Worm (Caenorhabditis elegans) whole organism, L1 larva: ENCODE measurements around the gene F56D2.8.
A peak's percentile ranks its signal among the peaks of the same experiment; 100 is the strongest.

Experiments used
- C04F5.9 ChIP-seq: sonication (generic microtip); optimal IDR thresholded peaks from 2 replicates; lab custom pipeline; 2016; ENCODE audit warnings: missing genetic modification characterization, missing compliant biosample characterization
- C34B4.2 ChIP-seq: sonication (generic microtip); optimal IDR thresholded peaks from 2 replicates; lab custom pipeline; 2017; ENCODE audit warnings: mild to moderate bottlenecking, missing genetic modification characterization, missing compliant biosample characterization
- Y116A8C.19 ChIP-seq: sonication (generic microtip); optimal IDR thresholded peaks from 2 replicates; lab custom pipeline; 2016; ENCODE audit warnings: missing compliant biosample characterization, missing genetic modification characterization, borderline replicate concordance
- aha-1 ChIP-seq: fragments of 150-350 bp; optimal IDR thresholded peaks from 2 replicates; lab custom pipeline; 2014; ENCODE audit warnings: missing biosample characterization, missing genetic modification characterization
- alr-1 ChIP-seq: fragments of 200-800 bp; sonication (Bioruptor generic); optimal IDR thresholded peaks from 2 replicates; lab custom pipeline; 2018; ENCODE audit warnings: borderline replicate concordance, mild to moderate bottlenecking, missing genetic modification characterization, missing compliant biosample characterization
- aly-2 ChIP-seq: fragments of 150-350 bp; optimal IDR thresholded peaks from 2 replicates; lab custom pipeline; 2014; ENCODE audit warnings: missing biosample characterization, missing genetic modification characterization
- ceh-82 ChIP-seq, 3 experiments: fragments of 150-350 bp in 1 of 3; sonication (generic microtip) in 2 of 3; optimal IDR thresholded peaks; 2 replicates each; lab custom pipeline; 2014 to 2017; ENCODE audit warnings: missing biosample characterization in 3 of 3, missing genetic modification characterization in 3 of 3
- ceh-90 ChIP-seq: sonication (generic microtip); optimal IDR thresholded peaks from 2 replicates; lab custom pipeline; 2016; ENCODE audit warnings: missing genetic modification characterization, missing compliant biosample characterization
- ces-1 ChIP-seq: fragments of 150-350 bp; optimal IDR thresholded peaks from 2 replicates; lab custom pipeline; 2014; ENCODE audit warnings: missing biosample characterization, missing genetic modification reagents, missing genetic modification characterization
- dsc-1 ChIP-seq: sonication (generic microtip); optimal IDR thresholded peaks from 2 replicates; lab custom pipeline; 2016; ENCODE audit warnings: mild to moderate bottlenecking, missing genetic modification characterization, missing compliant biosample characterization
- efl-1 ChIP-seq, 4 experiments: fragments of 150-350 bp; optimal IDR thresholded peaks in 3 of 4; peaks in 1 of 4; 1 replicate in 1 of 4; 2 replicates in 3 of 4; lab custom pipeline; 2014; ENCODE audit warnings: missing biosample characterization in 2 of 4, missing genetic modification characterization in 2 of 4, missing genetic modification reagents in 2 of 4
- egl-27 ChIP-seq, 2 experiments: fragments of 150-350 bp in 1 of 2; sonication (generic microtip); optimal IDR thresholded peaks; 3 replicates each; lab custom pipeline; 2017 to 2018; ENCODE audit warnings: missing biosample characterization in 2 of 2, missing genetic modification characterization in 2 of 2, missing genetic modification reagents in 2 of 2
- elt-2 ChIP-seq: sonication (generic microtip); optimal IDR thresholded peaks from 2 replicates; lab custom pipeline; 2016; ENCODE audit warnings: missing genetic modification characterization, mild to moderate bottlenecking, inconsistent platforms, missing compliant biosample characterization, missing genetic modification reagents
- elt-3 ChIP-seq, 6 experiments: fragments of 150-350 bp in 1 of 6; sonication (generic microtip); optimal IDR thresholded peaks; 2 replicates each; lab custom pipeline; 2017 to 2018; ENCODE audit warnings: missing biosample characterization in 6 of 6, missing genetic modification characterization in 6 of 6, inconsistent platforms in 1 of 6
- ets-5 ChIP-seq: fragments of 200-800 bp; sonication (Bioruptor generic); IDR thresholded peaks from 2 replicates; pipeline ENCODE4 v1.3.6; 2022; ENCODE audit warnings: missing genetic modification characterization, missing compliant biosample characterization
- fkh-4 ChIP-seq: sonication (generic microtip); optimal IDR thresholded peaks from 2 replicates; lab custom pipeline; 2016; ENCODE audit warnings: missing compliant biosample characterization, missing genetic modification characterization, borderline replicate concordance
- fkh-8 ChIP-seq: sonication (generic microtip); optimal IDR thresholded peaks from 2 replicates; lab custom pipeline; 2016; ENCODE audit warnings: mild to moderate bottlenecking, missing genetic modification characterization, missing compliant biosample characterization
- fos-1 ChIP-seq: fragments of 150-350 bp; optimal IDR thresholded peaks from 2 replicates; lab custom pipeline; 2014; ENCODE audit warnings: missing biosample characterization, missing genetic modification characterization
- hpl-2 ChIP-seq: fragments of 150-350 bp; optimal IDR thresholded peaks from 2 replicates; lab custom pipeline; 2014; ENCODE audit warnings: missing biosample characterization, missing genetic modification reagents, missing genetic modification characterization
- irx-1 ChIP-seq: sonication (generic microtip); optimal IDR thresholded peaks from 2 replicates; lab custom pipeline; 2016; ENCODE audit warnings: missing genetic modification characterization, missing compliant biosample characterization
- jun-1 ChIP-seq: fragments of 150-350 bp; optimal IDR thresholded peaks from 2 replicates; lab custom pipeline; 2014; ENCODE audit warnings: missing biosample characterization, missing genetic modification reagents, missing genetic modification characterization
- lin-13 ChIP-seq: fragments of 150-350 bp; optimal IDR thresholded peaks from 2 replicates; lab custom pipeline; 2014; ENCODE audit warnings: missing biosample characterization, missing genetic modification reagents, missing genetic modification characterization
- lin-14 ChIP-seq: fragments of 200-800 bp; sonication (Bioruptor generic); optimal IDR thresholded peaks from 2 replicates; lab custom pipeline; 2018; ENCODE audit warnings: mild to moderate bottlenecking, missing genetic modification characterization, moderate library complexity, missing compliant biosample characterization
- lin-35 ChIP-seq, 2 experiments: fragments of 150-350 bp; optimal IDR thresholded peaks; 2 replicates each; lab custom pipeline; 2014; ENCODE audit warnings: missing biosample characterization in 2 of 2, missing genetic modification characterization in 2 of 2, missing genetic modification reagents in 2 of 2
- lir-3 ChIP-seq: sonication (generic microtip); optimal IDR thresholded peaks from 2 replicates; lab custom pipeline; 2016; ENCODE audit warnings: mild to moderate bottlenecking, missing genetic modification characterization, moderate library complexity, missing compliant biosample characterization; ENCODE audit not compliant: poor library complexity
- lsy-2 ChIP-seq, 2 experiments: fragments of 150-350 bp; optimal IDR thresholded peaks; 2 replicates each; lab custom pipeline; 2014; ENCODE audit warnings: missing biosample characterization in 2 of 2, missing genetic modification characterization in 2 of 2
- mef-2 ChIP-seq: fragments of 150-350 bp; optimal IDR thresholded peaks from 2 replicates; lab custom pipeline; 2014; ENCODE audit warnings: missing biosample characterization, missing genetic modification characterization
- nhr-237 ChIP-seq: fragments of 150-350 bp; optimal IDR thresholded peaks from 2 replicates; lab custom pipeline; 2014; ENCODE audit warnings: missing biosample characterization, missing genetic modification characterization
- nhr-47 ChIP-seq: sonication (generic microtip); optimal IDR thresholded peaks from 2 replicates; lab custom pipeline; 2016; ENCODE audit warnings: mild to moderate bottlenecking, missing genetic modification characterization, moderate library complexity, missing compliant biosample characterization
- nhr-71 ChIP-seq: sonication (generic microtip); optimal IDR thresholded peaks from 2 replicates; lab custom pipeline; 2016; ENCODE audit warnings: mild to moderate bottlenecking, missing genetic modification characterization, moderate library complexity, missing compliant biosample characterization
- nhr-77 ChIP-seq: fragments of 150-350 bp; optimal IDR thresholded peaks from 2 replicates; lab custom pipeline; 2014; ENCODE audit warnings: missing biosample characterization, missing genetic modification characterization
- nhr-84 ChIP-seq: sonication (generic microtip); optimal IDR thresholded peaks from 2 replicates; lab custom pipeline; 2017; ENCODE audit warnings: missing biosample characterization, missing genetic modification characterization
- nhr-85 ChIP-seq: sonication (generic microtip); peaks from one replicate; lab custom pipeline; 2016; ENCODE audit warnings: missing genetic modification characterization, inconsistent platforms, missing compliant biosample characterization
- nhr-90 ChIP-seq: sonication (generic microtip); optimal IDR thresholded peaks from 2 replicates; lab custom pipeline; 2016; ENCODE audit warnings: mild to moderate bottlenecking, missing genetic modification characterization, missing compliant biosample characterization; ENCODE audit not compliant: poor library complexity
- pag-3 ChIP-seq: sonication (generic microtip); optimal IDR thresholded peaks from 2 replicates; lab custom pipeline; 2017; ENCODE audit warnings: missing genetic modification characterization, mild to moderate bottlenecking, missing compliant biosample characterization, antibody characterized with exemption, borderline replicate concordance; ENCODE audit not compliant: insufficient read depth
- rnt-1 ChIP-seq: sonication (generic microtip); optimal IDR thresholded peaks from 2 replicates; lab custom pipeline; 2016; ENCODE audit warnings: mild to moderate bottlenecking, missing genetic modification characterization, moderate library complexity, missing compliant biosample characterization
- skn-1 ChIP-seq: fragments of 150-350 bp; optimal IDR thresholded peaks from 2 replicates; lab custom pipeline; 2014; ENCODE audit warnings: missing biosample characterization, missing genetic modification characterization
- snu-23 ChIP-seq: sonication (generic microtip); optimal IDR thresholded peaks from 2 replicates; lab custom pipeline; 2016; ENCODE audit warnings: missing genetic modification characterization, missing compliant biosample characterization
- sptf-1 ChIP-seq: fragments of 150-350 bp; optimal IDR thresholded peaks from 2 replicates; lab custom pipeline; 2014; ENCODE audit warnings: missing biosample characterization, missing genetic modification characterization
- swsn-7 ChIP-seq: sonication (generic microtip); optimal IDR thresholded peaks from 2 replicates; lab custom pipeline; 2016; ENCODE audit warnings: missing genetic modification characterization, missing compliant biosample characterization
- tlp-1 ChIP-seq: fragments of 150-350 bp; optimal IDR thresholded peaks from 2 replicates; lab custom pipeline; 2014; ENCODE audit warnings: missing biosample characterization, missing genetic modification characterization
- unc-130 ChIP-seq: fragments of 150-350 bp; optimal IDR thresholded peaks from 2 replicates; lab custom pipeline; 2017; ENCODE audit warnings: missing biosample characterization, missing genetic modification characterization, inconsistent platforms
- unc-30 ChIP-seq: sonication (generic microtip); optimal IDR thresholded peaks from 2 replicates; lab custom pipeline; 2017; ENCODE audit warnings: missing biosample characterization, missing genetic modification characterization
- unc-62 ChIP-seq: fragments of 150-350 bp; optimal IDR thresholded peaks from 2 replicates; lab custom pipeline; 2014; ENCODE audit warnings: missing biosample characterization, missing genetic modification reagents, missing genetic modification characterization
- unc-86 ChIP-seq: sonication (generic microtip); optimal IDR thresholded peaks from 2 replicates; lab custom pipeline; 2016; ENCODE audit warnings: missing genetic modification characterization, missing compliant biosample characterization
- vab-15 ChIP-seq: sonication (generic microtip); optimal IDR thresholded peaks from 2 replicates; lab custom pipeline; 2017; ENCODE audit warnings: missing genotype, mild to moderate bottlenecking, missing genetic modification characterization, missing compliant biosample characterization
- ztf-11 ChIP-seq, 2 experiments: sonication (generic microtip); optimal IDR thresholded peaks; 2 replicates each; lab custom pipeline; 2016 to 2017; ENCODE audit warnings: missing genetic modification characterization in 2 of 2, missing biosample characterization in 1 of 2, missing compliant biosample characterization in 1 of 2
- ztf-4 ChIP-seq: fragments of 150-350 bp; optimal IDR thresholded peaks from 2 replicates; lab custom pipeline; 2014; ENCODE audit warnings: missing biosample characterization, missing genetic modification characterization

F56D2.8 gene

DNA sequence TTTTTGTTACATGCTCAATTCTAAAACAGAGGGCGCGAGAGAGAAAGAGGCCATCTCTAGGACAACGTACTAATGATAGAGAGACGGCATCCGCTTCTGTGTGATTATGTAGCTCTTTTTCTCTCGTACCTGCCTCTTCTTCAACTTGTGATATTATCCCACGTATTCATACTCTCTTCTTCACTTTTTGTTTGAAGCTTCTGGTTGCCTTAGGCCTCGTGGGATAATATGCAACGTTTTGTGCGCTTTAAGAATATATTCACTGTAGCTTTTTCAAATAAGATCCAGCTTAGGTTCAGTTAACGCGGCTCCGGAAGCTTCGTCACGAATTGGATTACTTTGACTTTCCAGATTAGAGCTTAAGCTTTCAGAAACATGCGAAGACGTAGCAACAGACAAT is at the start of gene F56D2.8, which contains the start of gene uev-2:
Gene F56D2.8, minus strand, starts transcription at position 101 of the 400 bp plus-strand sequence.
Gene uev-2, plus strand, starts transcription at position 360 of the 400 bp plus-strand sequence.
- no peak for TF ChIP-seq unc-30 (tag; lab: Kevin White, UChicago)
- TF ChIP-seq fkh-8 (tag; lab: Kevin White, UChicago), result peak; percentile 57
- no peak for TF ChIP-seq ets-5 (GFP tag; lab: Robert Waterston, UW)
- no peak for TF ChIP-seq fkh-4 (tag; lab: Kevin White, UChicago)
- TF ChIP-seq ceh-90 (tag; lab: Kevin White, UChicago), result no peak
- TF ChIP-seq nhr-71 (tag; lab: Kevin White, UChicago), result no peak
- peak; percentile 25 for TF ChIP-seq dsc-1 (tag; lab: Kevin White, UChicago)
- TF ChIP-seq, all 84 proteins: peak for 2

DNA sequence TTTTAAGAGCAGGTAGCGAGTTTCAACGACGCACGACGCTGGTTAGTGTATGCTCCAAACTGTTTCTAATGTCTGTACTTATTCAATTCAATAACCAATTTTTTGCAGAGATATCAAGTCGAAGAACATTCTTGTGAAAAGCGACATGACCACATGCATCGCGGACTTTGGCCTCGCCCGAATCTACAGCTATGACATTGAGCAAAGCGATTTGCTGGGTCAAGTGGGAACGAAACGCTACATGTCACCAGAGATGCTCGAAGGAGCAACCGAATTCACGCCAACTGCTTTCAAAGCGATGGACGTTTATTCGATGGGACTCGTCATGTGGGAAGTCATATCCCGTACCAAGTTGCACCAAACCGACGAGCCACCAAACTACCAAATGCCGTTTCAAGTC is 47.7 kb upstream of the F56D2.8 start:
- TF ChIP-seq nhr-90 (tag; lab: Kevin White, UChicago) (no peak), tlp-1 (tag; lab: Kevin White, UChicago) (no peak), alr-1 (no peak), ces-1 (GFP tag; lab: Kevin White, UChicago) (no peak), lsy-2 (tag; optimal IDR thresholded peaks at IDR 0.05; lab: Kevin White, UChicago) (peak in 1 of 2 experiments; percentile 21), nhr-237 (tag; lab: Kevin White, UChicago) (no peak), unc-86 (no peak), nhr-77 (tag; lab: Kevin White, UChicago) (no peak), hpl-2 (no peak), unc-130 (tag; lab: Kevin White, UChicago) (peak; percentile 63), dsc-1 (tag; lab: Kevin White, UChicago) (no peak), irx-1 (tag; lab: Kevin White, UChicago) (no peak), lir-3 (tag; lab: Kevin White, UChicago) (no peak), snu-23 (GFP tag; lab: Kevin White, UChicago) (peak; percentile 2), elt-2 (no peak), sptf-1 (tag; lab: Kevin White, UChicago) (no peak), nhr-84 (tag; lab: Kevin White, UChicago) (no peak), lin-13 (GFP tag; lab: Kevin White, UChicago) (no peak), fos-1 (no peak), efl-1 (optimal IDR thresholded peaks at IDR 0.05; lab: Kevin White, UChicago) (no peak), efl-1 (GFP tag; optimal IDR thresholded peaks at IDR 0.05 in 1 of 2; lab: Kevin White, UChicago) (peak in 1 of 2 experiments; percentile 72), swsn-7 (no peak), lin-14 (GFP tag; lab: Kevin White, UChicago) (peak; percentile 40), skn-1 (tag; lab: Kevin White, UChicago) (no peak), C04F5.9 (tag; lab: Kevin White, UChicago) (no peak), aly-2 (tag; lab: Kevin White, UChicago) (no peak), jun-1 (tag; lab: Kevin White, UChicago) (no peak), aha-1 (tag; lab: Kevin White, UChicago) (no peak), Y116A8C.19 (tag; lab: Kevin White, UChicago) (no peak), egl-27 (tag; optimal IDR thresholded peaks at IDR 0.05; lab: Kevin White, UChicago) (no peak), mef-2 (tag; lab: Kevin White, UChicago) (no peak), nhr-71 (tag; lab: Kevin White, UChicago) (peak; percentile 42), unc-62 (no peak), ets-5 (GFP tag; lab: Robert Waterston, UW) (no peak), C34B4.2 (tag; lab: Kevin White, UChicago) (no peak), nhr-85 (no peak), vab-15 (tag; lab: Kevin White, UChicago) (no peak), rnt-1 (tag; lab: Kevin White, UChicago) (peak; percentile 48), ztf-11 (tag; optimal IDR thresholded peaks at IDR 0.05; lab: Kevin White, UChicago) (no peak), unc-30 (tag; lab: Kevin White, UChicago) (no peak), ztf-4 (tag; lab: Kevin White, UChicago) (no peak), ceh-82 (tag; optimal IDR thresholded peaks at IDR 0.05; lab: Kevin White, UChicago) (no peak), lin-35 (GFP tag; optimal IDR thresholded peaks at IDR 0.05; lab: Kevin White, UChicago) (no peak), elt-3 (tag; optimal IDR thresholded peaks at IDR 0.05; lab: Kevin White, UChicago) (no peak), pag-3 (tag; lab: Kevin White, UChicago) (no peak), nhr-47 (tag; lab: Kevin White, UChicago) (no peak)
